Fruit fly (Drosophila melanogaster) whole organism, embryonic: ENCODE measurements around the gene CG4467.

ENCODE experiments used
- Asciz ChIP-seq: fragments of 200-800 bp; sonication (Bioruptor generic); optimal IDR thresholded peaks from 2 replicates; lab custom pipeline; 2017; ENCODE audit warnings: missing biosample characterization, mild to moderate bottlenecking, missing genetic modification characterization, missing genetic modification reagents
- Atf-2 ChIP-seq: fragments of 200-800 bp; sonication (Bioruptor generic); optimal IDR thresholded peaks from 2 replicates; lab custom pipeline; 2016; ENCODE audit warnings: missing biosample characterization, missing genetic modification characterization
- CG10462 ChIP-seq: fragments of 200-800 bp; sonication (Bioruptor generic); optimal IDR thresholded peaks from 2 replicates; lab custom pipeline; 2016; ENCODE audit warnings: missing biosample characterization, missing genetic modification characterization
- CG11085 ChIP-seq: fragments of 200-800 bp; sonication (Bioruptor generic); IDR thresholded peaks from 2 replicates; pipeline ENCODE4 v1.3.6; 2022; ENCODE audit warnings: missing biosample characterization, missing genetic modification characterization
- CG11093 ChIP-seq: fragments of 200-800 bp; sonication (Bioruptor generic); IDR thresholded peaks from 3 replicates; pipeline ENCODE4 v1.3.6; 2022; ENCODE audit warnings: missing biosample characterization, missing genetic modification characterization
- CG13424 ChIP-seq: fragments of 200-800 bp; sonication (Bioruptor generic); optimal IDR thresholded peaks from 2 replicates; lab custom pipeline; 2019; ENCODE audit warnings: missing biosample characterization, mild to moderate bottlenecking, missing genetic modification characterization, moderate library complexity
- CG13624 ChIP-seq: fragments of 200-800 bp; sonication (Bioruptor generic); optimal IDR thresholded peaks from 2 replicates; lab custom pipeline; 2016; ENCODE audit warnings: missing biosample characterization, missing genetic modification characterization
- CG14710 ChIP-seq: fragments of 200-800 bp; sonication (Bioruptor generic); optimal IDR thresholded peaks from 3 replicates; lab custom pipeline; 2019; ENCODE audit warnings: missing biosample characterization, mild to moderate bottlenecking, missing genetic modification characterization, moderate library complexity
- CG17186 ChIP-seq: fragments of 200-800 bp; sonication (Bioruptor generic); optimal IDR thresholded peaks from 3 replicates; lab custom pipeline; 2017; ENCODE audit warnings: missing biosample characterization, missing genetic modification reagents, missing genetic modification characterization
- CG17385 ChIP-seq: fragments of 200-800 bp; sonication (Bioruptor generic); optimal IDR thresholded peaks from 3 replicates; lab custom pipeline; 2018; ENCODE audit warnings: missing biosample characterization, mild to moderate bottlenecking, missing genetic modification characterization
- CG2202 ChIP-seq: fragments of 200-800 bp; sonication (Bioruptor generic); optimal IDR thresholded peaks from 2 replicates; lab custom pipeline; 2018; ENCODE audit warnings: missing biosample characterization, mild to moderate bottlenecking, missing genetic modification characterization
- CG31388 ChIP-seq: fragments of 200-800 bp; sonication (Bioruptor generic); optimal IDR thresholded peaks from 2 replicates; lab custom pipeline; 2016; ENCODE audit warnings: missing biosample characterization, missing genetic modification characterization
- CG32767 ChIP-seq: fragments of 200-800 bp; sonication (Bioruptor generic); IDR thresholded peaks from 2 replicates; pipeline ENCODE4 v1.3.6; 2022; ENCODE audit warnings: missing biosample characterization, missing genetic modification characterization
- CG42726 ChIP-seq: fragments of 200-800 bp; sonication (Bioruptor generic); IDR thresholded peaks from 2 replicates; pipeline ENCODE4 v1.3.6; 2022; ENCODE audit warnings: missing biosample characterization, missing genetic modification characterization; ENCODE audit not compliant: partially characterized antibody
- CG43689 ChIP-seq: fragments of 200-800 bp; sonication (Bioruptor generic); IDR thresholded peaks from 2 replicates; pipeline ENCODE4 v1.3.6; 2022; ENCODE audit warnings: missing biosample characterization, missing genetic modification characterization
- CG6791 ChIP-seq: fragments of 200-800 bp; sonication (Bioruptor generic); IDR thresholded peaks from 3 replicates; pipeline ENCODE4 v1.3.6; 2022; ENCODE audit warnings: missing biosample characterization, missing genetic modification characterization; ENCODE audit not compliant: partially characterized antibody
- CG8478 ChIP-seq: fragments of >200 bp; optimal IDR thresholded peaks from 2 replicates; lab custom pipeline; 2018
- CG9876 ChIP-seq: fragments of 200-800 bp; sonication (Bioruptor generic); optimal IDR thresholded peaks from 2 replicates; lab custom pipeline; 2016; ENCODE audit warnings: missing biosample characterization, missing genetic modification characterization
- Chrac-16 ChIP-seq: fragments of 200-800 bp; sonication (Bioruptor generic); optimal IDR thresholded peaks from 3 replicates; lab custom pipeline; 2016; ENCODE audit warnings: missing biosample characterization, missing genetic modification characterization
- CrebB ChIP-seq: fragments of 200-800 bp; sonication (Bioruptor generic); optimal IDR thresholded peaks from 3 replicates; lab custom pipeline; 2018; ENCODE audit warnings: missing biosample characterization, mild to moderate bottlenecking, missing genetic modification characterization
- Elba2 ChIP-seq: fragments of 200-800 bp; sonication (Bioruptor generic); optimal IDR thresholded peaks from 3 replicates; lab custom pipeline; 2016; ENCODE audit warnings: missing biosample characterization, missing genetic modification characterization
- Kr ChIP-seq: fragments of 200-800 bp; sonication (Bioruptor generic); optimal IDR thresholded peaks from 2 replicates; lab custom pipeline; 2017; ENCODE audit warnings: missing biosample characterization, mild to moderate bottlenecking, missing genetic modification characterization
- Meics ChIP-seq: fragments of 200-800 bp; sonication (Bioruptor generic); optimal IDR thresholded peaks from 2 replicates; lab custom pipeline; 2017; ENCODE audit warnings: missing biosample characterization, mild to moderate bottlenecking, missing genetic modification characterization
- Neu2 ChIP-seq: fragments of 200-800 bp; sonication (Bioruptor generic); optimal IDR thresholded peaks from 3 replicates; lab custom pipeline; 2016; ENCODE audit warnings: missing biosample characterization, missing genetic modification characterization, borderline replicate concordance
- Nf-YA ChIP-seq: fragments of 200-800 bp; sonication (Bioruptor generic); IDR thresholded peaks from 2 replicates; pipeline ENCODE4 v1.3.6; 2022; ENCODE audit warnings: missing biosample characterization, missing genetic modification characterization
- Six4 ChIP-seq: fragments of 200-800 bp; sonication (Bioruptor generic); optimal IDR thresholded peaks from 2 replicates; lab custom pipeline; 2016; ENCODE audit warnings: missing biosample characterization, missing genetic modification characterization
- TFAM ChIP-seq: fragments of 200-800 bp; sonication (Bioruptor generic); optimal IDR thresholded peaks from 2 replicates; lab custom pipeline; 2017; ENCODE audit warnings: missing biosample characterization, missing genetic modification characterization, inconsistent platforms
- Tbp ChIP-seq: fragments of >200 bp; optimal IDR thresholded peaks from 2 replicates; lab custom pipeline; 2018; ENCODE audit warnings: missing biosample characterization, missing genetic modification characterization
- ac ChIP-seq: fragments of 200-800 bp; sonication (Bioruptor generic); optimal IDR thresholded peaks from 3 replicates; lab custom pipeline; 2017; ENCODE audit warnings: missing biosample characterization, mild to moderate bottlenecking, missing genetic modification characterization
- bbx ChIP-seq: fragments of 200-800 bp; sonication (Bioruptor generic); IDR thresholded peaks from 2 replicates; pipeline ENCODE4 v1.3.6; 2022; ENCODE audit warnings: missing biosample characterization, missing genetic modification characterization; ENCODE audit not compliant: partially characterized antibody
- ci ChIP-seq: fragments of 200-800 bp; sonication (Bioruptor generic); IDR thresholded peaks from 3 replicates; pipeline ENCODE4 v1.3.6; 2022; ENCODE audit warnings: missing biosample characterization, missing genetic modification characterization
- crol ChIP-seq: fragments of 200-800 bp; sonication (Bioruptor generic); IDR thresholded peaks from 2 replicates; pipeline ENCODE4 v1.3.6; 2022; ENCODE audit warnings: missing biosample characterization, missing genetic modification characterization
- dmrt11E ChIP-seq: fragments of 200-800 bp; sonication (Bioruptor generic); optimal IDR thresholded peaks from 3 replicates; lab custom pipeline; 2018; ENCODE audit warnings: missing biosample characterization, mild to moderate bottlenecking, missing genetic modification characterization, moderate library complexity
- ewg ChIP-seq: fragments of 200-800 bp; sonication (Bioruptor generic); optimal IDR thresholded peaks from 3 replicates; lab custom pipeline; 2017; ENCODE audit warnings: mild to moderate bottlenecking, missing biosample characterization, missing genetic modification reagents, missing genetic modification characterization
- gt ChIP-seq: fragments of 200-800 bp; sonication (Bioruptor generic); IDR thresholded peaks from 2 replicates; pipeline ENCODE4 v1.3.6; 2022; ENCODE audit warnings: missing biosample characterization, missing genetic modification characterization
- her ChIP-seq: fragments of 200-800 bp; sonication (Bioruptor generic); optimal IDR thresholded peaks from 2 replicates; lab custom pipeline; 2016; ENCODE audit warnings: missing biosample characterization, missing genetic modification characterization
- hkb ChIP-seq, 2 experiments: fragments of 200-800 bp in 1 of 2; fragments of >200 bp in 1 of 2; sonication (Bioruptor generic) in 1 of 2; IDR thresholded peaks in 1 of 2; optimal IDR thresholded peaks in 1 of 2; 2 replicates each; pipeline versions ENCODE4 v1.3.6 to Lab custom; 2017 to 2022; ENCODE audit warnings: missing biosample characterization in 1 of 2, missing genetic modification characterization in 1 of 2
- lmd ChIP-seq: fragments of 200-800 bp; sonication (Bioruptor generic); IDR thresholded peaks from 2 replicates; pipeline ENCODE4 v1.3.6; 2022; ENCODE audit warnings: missing biosample characterization, missing genetic modification characterization
- maf-S ChIP-seq: fragments of 200-800 bp; sonication (Bioruptor generic); optimal IDR thresholded peaks from 2 replicates; lab custom pipeline; 2016; ENCODE audit warnings: missing biosample characterization, missing genetic modification characterization
- mirr ChIP-seq: fragments of 200-800 bp; sonication (Bioruptor generic); optimal IDR thresholded peaks from 3 replicates; lab custom pipeline; 2018; ENCODE audit warnings: missing biosample characterization, mild to moderate bottlenecking, missing genetic modification characterization
- nmo ChIP-seq: fragments of 200-800 bp; sonication (Bioruptor generic); optimal IDR thresholded peaks from 2 replicates; lab custom pipeline; 2018; ENCODE audit warnings: missing biosample characterization, mild to moderate bottlenecking, missing genetic modification characterization, moderate library complexity
- oc ChIP-seq: fragments of 200-800 bp; sonication (Bioruptor generic); optimal IDR thresholded peaks from 2 replicates; lab custom pipeline; 2018; ENCODE audit warnings: missing biosample characterization, mild to moderate bottlenecking, missing genetic modification characterization, moderate library complexity
- p53 ChIP-seq: fragments of 200-800 bp; sonication (Bioruptor generic); optimal IDR thresholded peaks from 2 replicates; lab custom pipeline; 2016; ENCODE audit warnings: missing biosample characterization, missing genetic modification characterization
- psq ChIP-seq: fragments of 200-800 bp; sonication (Bioruptor generic); optimal IDR thresholded peaks from 2 replicates; lab custom pipeline; 2017; ENCODE audit warnings: missing biosample characterization, missing genetic modification characterization
- schlank ChIP-seq: fragments of 200-800 bp; sonication (Bioruptor generic); optimal IDR thresholded peaks from 2 replicates; lab custom pipeline; 2018; ENCODE audit warnings: missing biosample characterization, mild to moderate bottlenecking, missing genetic modification characterization
- sens-2 ChIP-seq: fragments of 200-800 bp; sonication (Bioruptor generic); IDR thresholded peaks from 2 replicates; pipeline ENCODE4 v1.3.6; 2022; ENCODE audit warnings: missing biosample characterization, missing genetic modification characterization
- so ChIP-seq: fragments of 200-800 bp; sonication (Bioruptor generic); IDR thresholded peaks from 3 replicates; pipeline ENCODE4 v1.3.6; 2022; ENCODE audit warnings: missing biosample characterization, missing genetic modification characterization
- sug ChIP-seq: fragments of 200-800 bp; optimal IDR thresholded peaks from 2 replicates; lab custom pipeline; 2019; ENCODE audit warnings: missing biosample characterization, mild to moderate bottlenecking, missing genetic modification characterization, moderate library complexity
- toy ChIP-seq: fragments of 200-800 bp; sonication (Bioruptor generic); IDR thresholded peaks from 2 replicates; pipeline ENCODE4 v1.3.6; 2022; ENCODE audit warnings: missing biosample characterization, missing genetic modification characterization
- ttk ChIP-seq: fragments of 200-800 bp; sonication (Bioruptor generic); IDR thresholded peaks from 2 replicates; pipeline ENCODE4 v2.1.2; 2022; ENCODE audit warnings: missing biosample characterization, missing genetic modification characterization
- zfh1 ChIP-seq: fragments of 200-800 bp; sonication (Bioruptor generic); IDR thresholded peaks from 3 replicates; pipeline ENCODE4 v1.3.6; 2022; ENCODE audit warnings: missing biosample characterization, missing genetic modification characterization

Gene CG4467

dm6 chr3R:23278704-23279379, 30.1 kb upstream of the CG4467 start (continued):
- no peak for TF ChIP-seq oc (tag; lab: Kevin White, UChicago)
- no peak for TF ChIP-seq Chrac-16 (GFP tag; lab: Kevin White, UChicago)
- no peak for TF ChIP-seq CG42726 (GFP tag; lab: Robert Waterston, UW)
- no peak for TF ChIP-seq zfh1 (GFP tag; lab: Robert Waterston, UW)
- peak; percentile 96 for TF ChIP-seq p53 (GFP tag; lab: Kevin White, UChicago)
- no peak for TF ChIP-seq her (GFP tag; lab: Kevin White, UChicago)
- TF ChIP-seq CrebB (tag; lab: Kevin White, UChicago): no peak
- TF ChIP-seq CG43689: no peak
- TF ChIP-seq CG11093 (GFP tag; lab: Robert Waterston, UW): no peak
- TF ChIP-seq CG17385 (GFP tag; lab: Kevin White, UChicago): no peak
- no peak for TF ChIP-seq gt (GFP tag; lab: Robert Waterston, UW)
- no peak for TF ChIP-seq Tbp (GFP tag; lab: Kevin White, UChicago)
- no peak for TF ChIP-seq CG32767 (GFP tag; lab: Robert Waterston, UW)
- no peak for TF ChIP-seq Nf-YA
- TF ChIP-seq crol (GFP tag; lab: Robert Waterston, UW): peak; percentile 31; the same call in 1 of the 2 replicates
- TF ChIP-seq CG10462 (GFP tag; lab: Kevin White, UChicago): no peak
- TF ChIP-seq dmrt11E (tag; lab: Kevin White, UChicago): no peak
- no peak for TF ChIP-seq psq (GFP tag; lab: Kevin White, UChicago)
- no peak for TF ChIP-seq maf-S (GFP tag; lab: Kevin White, UChicago)
- no peak for TF ChIP-seq hkb (optimal IDR thresholded peaks at IDR 0.05; lab: Kevin White, UChicago)
- TF ChIP-seq hkb (GFP tag; IDR thresholded peaks at IDR 0.05; lab: Robert Waterston, UW): peak; percentile 23; the same call in 1 of the 2 replicates
- TF ChIP-seq CG2202: no peak
- TF ChIP-seq CG6791 (GFP tag; lab: Robert Waterston, UW): no peak
- no peak for TF ChIP-seq nmo (GFP tag; lab: Kevin White, UChicago)
- no peak for TF ChIP-seq sens-2
- no peak for TF ChIP-seq CG31388
- TF ChIP-seq Neu2 (GFP tag; lab: Kevin White, UChicago): no peak
- TF ChIP-seq sug: no peak
- TF ChIP-seq Six4 (GFP tag; lab: Kevin White, UChicago): no peak
- no peak for TF ChIP-seq CG13424
- TF ChIP-seq Kr (GFP tag; lab: Kevin White, UChicago): no peak
- TF ChIP-seq CG9876 (GFP tag; lab: Kevin White, UChicago): no peak
- peak; percentile 93 for TF ChIP-seq Elba2 (GFP tag; lab: Kevin White, UChicago)
- TF ChIP-seq Asciz (GFP tag; lab: Kevin White, UChicago): no peak
- peak; percentile 29; the same call in 1 of the 3 replicates for TF ChIP-seq so
- no peak for TF ChIP-seq lmd (GFP tag; lab: Robert Waterston, UW)
- no peak for TF ChIP-seq CG14710
- no peak for TF ChIP-seq TFAM
- TF ChIP-seq Atf-2 (GFP tag; lab: Kevin White, UChicago): no peak
- TF ChIP-seq schlank (tag; lab: Kevin White, UChicago): no peak
- no peak for TF ChIP-seq ttk (GFP tag; lab: Robert Waterston, UW)
- TF ChIP-seq mirr (GFP tag; lab: Kevin White, UChicago): no peak
- peak; percentile 58 for TF ChIP-seq ewg (GFP tag; lab: Kevin White, UChicago)
- peak; percentile 0 for TF ChIP-seq ac (GFP tag; lab: Kevin White, UChicago)
- no peak for TF ChIP-seq toy (GFP tag; lab: Robert Waterston, UW)
- TF ChIP-seq bbx (GFP tag; lab: Robert Waterston, UW): no peak
- peak; percentile 36 for TF ChIP-seq CG8478 (lab: Kevin White, UChicago)
- TF ChIP-seq ci (GFP tag; lab: Robert Waterston, UW): no peak
- TF ChIP-seq Meics (GFP tag; lab: Kevin White, UChicago): no peak
- no peak for TF ChIP-seq CG11085 (GFP tag; lab: Robert Waterston, UW)
- no peak for TF ChIP-seq CG13624
- no peak for TF ChIP-seq CG17186 (GFP tag; lab: Kevin White, UChicago)
